Fruit fly (Drosophila melanogaster) whole organism: Measurements from ENCODE around the gene CG4911.
A peak's percentile ranks its signal among the peaks of the same experiment; 100 is the strongest.

Experiments used
- CG8478 ChIP-seq: fragments of >200 bp; optimal IDR thresholded peaks from 2 replicates; lab custom pipeline; 2018; ENCODE audit warnings: inconsistent platforms
- Dll ChIP-seq: fragments of >200 bp; optimal IDR thresholded peaks from 2 replicates; lab custom pipeline; 2017
- EcR ChIP-seq, 2 experiments: fragments of >200 bp; optimal IDR thresholded peaks; 2 replicates each; lab custom pipeline; 2017; ENCODE audit warnings: missing biosample characterization in 2 of 2, missing genetic modification characterization in 2 of 2, missing genetic modification reagents in 2 of 2
- pan ChIP-seq: fragments of >200 bp; optimal IDR thresholded peaks from 2 replicates; lab custom pipeline; 2017
- psq ChIP-seq: fragments of >200 bp; optimal IDR thresholded peaks from 2 replicates; lab custom pipeline; 2017
- usp ChIP-seq: fragments of >200 bp; optimal IDR thresholded peaks from 2 replicates; lab custom pipeline; 2017; ENCODE audit warnings: missing biosample characterization, missing genetic modification characterization, mixed read lengths

Gene CG4911

dm6 chr3L:9042200-9042988 is 30.1 kb downstream of the CG4911 start:
- TF ChIP-seq usp (GFP tag; lab: Kevin White, UChicago) (no peak), psq (lab: Kevin White, UChicago) (no peak), Dll (lab: Kevin White, UChicago) (no peak), pan (lab: Kevin White, UChicago) (no peak), CG8478 (lab: Kevin White, UChicago) (no peak), EcR (GFP tag; optimal IDR thresholded peaks at IDR 0.05; lab: Kevin White, UChicago) (no peak)

dm6 chr3L:9041042-9041477 is 31.5 kb downstream of the CG4911 start, which contains the start of gene Doc1:
Gene Doc1, plus strand, starts transcription at chr3L:9041375.
- TF ChIP-seq psq (lab: Kevin White, UChicago) (no peak), CG8478 (lab: Kevin White, UChicago) (no peak), EcR (GFP tag; optimal IDR thresholded peaks at IDR 0.05; lab: Kevin White, UChicago) (no peak), Dll (lab: Kevin White, UChicago) (peak; percentile 35)

dm6 chr3L:9039189-9039588 is 33.3 kb downstream of the CG4911 start:
- TF ChIP-seq EcR (GFP tag; optimal IDR thresholded peaks at IDR 0.05; lab: Kevin White, UChicago): no peak
- no peak for TF ChIP-seq Dll (lab: Kevin White, UChicago)
- TF ChIP-seq psq (lab: Kevin White, UChicago): no peak
- TF ChIP-seq usp (GFP tag; lab: Kevin White, UChicago): no peak
- no peak for TF ChIP-seq CG8478 (lab: Kevin White, UChicago)
- no peak for TF ChIP-seq pan (lab: Kevin White, UChicago)

dm6 chr3L:9037608-9038007 is 34.9 kb downstream of the CG4911 start:
- TF ChIP-seq CG8478 (lab: Kevin White, UChicago): no peak
- TF ChIP-seq EcR (GFP tag; optimal IDR thresholded peaks at IDR 0.05; lab: Kevin White, UChicago): no peak
- TF ChIP-seq pan (lab: Kevin White, UChicago): no peak
- no peak for TF ChIP-seq Dll (lab: Kevin White, UChicago)

DNA sequence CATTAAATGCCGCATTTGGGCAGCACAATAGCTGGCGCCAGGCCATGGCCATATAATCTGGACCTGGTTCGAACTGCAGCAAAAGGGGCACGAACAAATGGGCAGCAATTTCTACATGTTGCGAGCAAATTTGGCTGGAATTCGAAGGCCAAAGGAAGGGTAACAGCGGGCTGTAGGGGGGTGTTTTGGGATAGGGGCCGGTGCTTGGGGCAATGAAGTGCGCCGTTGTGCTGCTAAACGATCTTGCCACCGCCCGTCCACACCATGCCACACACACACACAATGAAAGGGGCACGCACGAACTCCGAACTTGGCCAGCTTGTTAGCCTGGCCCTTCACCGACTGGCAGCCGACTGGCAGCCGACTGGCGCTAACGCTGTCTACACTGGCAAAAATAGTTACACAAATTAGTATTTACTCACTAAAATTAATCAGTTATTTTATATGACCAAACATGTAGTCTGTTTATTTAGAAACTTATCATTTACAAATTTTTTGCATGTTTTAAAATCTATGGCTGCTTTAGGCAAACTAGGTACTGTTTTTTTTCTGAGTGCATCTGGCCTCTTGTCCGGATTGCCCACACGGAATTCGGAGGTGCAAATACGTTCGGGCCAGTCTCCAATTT is 38.4 kb downstream of the CG4911 start:
- TF ChIP-seq Dll (lab: Kevin White, UChicago): peak; percentile 67
- TF ChIP-seq usp (GFP tag; lab: Kevin White, UChicago): no peak

- TF ChIP-seq CG8478 (lab: Kevin White, UChicago) (no peak), usp (GFP tag; lab: Kevin White, UChicago) (no peak), EcR (GFP tag; optimal IDR thresholded peaks at IDR 0.05; lab: Kevin White, UChicago) (no peak), Dll (lab: Kevin White, UChicago) (no peak), pan (lab: Kevin White, UChicago) (no peak), psq (lab: Kevin White, UChicago) (no peak)
Measured at dm6 chr3L:9033537-9033936, 39.0 kb downstream of the CG4911 start.

dm6 chr3L:9032871-9033270 is 39.7 kb downstream of the CG4911 start:
- TF ChIP-seq psq (lab: Kevin White, UChicago) (no peak), EcR (GFP tag; optimal IDR thresholded peaks at IDR 0.05; lab: Kevin White, UChicago) (no peak), pan (lab: Kevin White, UChicago) (no peak), Dll (lab: Kevin White, UChicago) (no peak), usp (GFP tag; lab: Kevin White, UChicago) (no peak), CG8478 (lab: Kevin White, UChicago) (no peak)

DNA sequence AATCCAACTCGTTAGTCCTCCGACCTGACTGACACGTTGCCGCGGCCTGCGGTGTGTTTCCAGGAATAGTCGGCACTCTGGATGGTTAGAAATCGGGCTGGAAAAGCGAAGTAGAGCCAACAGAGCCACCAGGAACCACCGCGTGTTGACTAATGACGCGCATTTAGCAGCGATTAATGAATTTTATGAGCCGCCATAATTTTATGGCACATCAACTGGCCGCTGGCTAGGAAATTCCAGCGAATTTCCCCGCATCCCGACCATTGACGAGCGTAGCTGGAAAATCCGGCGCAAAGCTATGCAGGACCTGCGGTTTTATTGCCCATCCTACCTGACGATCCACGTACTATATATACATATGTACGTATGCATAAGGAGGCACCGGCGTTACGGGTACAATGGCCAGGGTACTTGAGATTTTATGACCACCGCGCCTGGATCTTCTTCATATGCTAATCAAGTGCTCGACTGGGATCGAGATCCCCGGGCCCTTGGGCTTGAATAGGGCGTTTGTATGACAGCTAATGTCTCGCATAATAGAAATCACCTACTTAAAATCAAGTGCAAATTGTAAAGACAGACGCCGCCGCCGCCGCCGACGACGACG is 43.2 kb downstream of the CG4911 start:
- TF ChIP-seq CG8478 (lab: Kevin White, UChicago) (no peak), pan (lab: Kevin White, UChicago) (no peak), Dll (lab: Kevin White, UChicago) (no peak), psq (lab: Kevin White, UChicago) (no peak), EcR (GFP tag; optimal IDR thresholded peaks at IDR 0.05; lab: Kevin White, UChicago) (no peak), usp (GFP tag; lab: Kevin White, UChicago) (no peak)

DNA sequence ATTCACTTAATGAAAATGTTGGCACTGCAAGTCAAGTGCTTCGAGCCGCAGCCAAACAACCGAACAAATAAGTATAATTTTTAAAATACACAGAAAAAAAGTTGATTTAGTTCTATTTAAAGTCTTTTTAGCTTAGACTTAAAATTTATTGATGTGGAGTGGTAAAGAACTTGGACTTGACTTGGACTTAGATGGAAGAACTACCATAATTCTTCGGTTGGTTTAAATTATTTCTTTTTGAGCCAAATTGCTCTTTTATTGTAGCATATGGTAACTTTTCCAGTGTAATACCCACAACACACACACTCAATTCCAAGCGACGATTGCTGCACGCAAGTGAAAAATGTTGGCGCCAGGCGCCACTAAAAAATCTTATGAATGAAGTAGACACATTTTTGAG is 44.5 kb downstream of the CG4911 start:
- TF ChIP-seq EcR (GFP tag; optimal IDR thresholded peaks at IDR 0.05; lab: Kevin White, UChicago): no peak
- no peak for TF ChIP-seq usp (GFP tag; lab: Kevin White, UChicago)
- TF ChIP-seq CG8478 (lab: Kevin White, UChicago): no peak
- TF ChIP-seq Dll (lab: Kevin White, UChicago): no peak
- no peak for TF ChIP-seq psq (lab: Kevin White, UChicago)
- TF ChIP-seq pan (lab: Kevin White, UChicago): no peak

DNA sequence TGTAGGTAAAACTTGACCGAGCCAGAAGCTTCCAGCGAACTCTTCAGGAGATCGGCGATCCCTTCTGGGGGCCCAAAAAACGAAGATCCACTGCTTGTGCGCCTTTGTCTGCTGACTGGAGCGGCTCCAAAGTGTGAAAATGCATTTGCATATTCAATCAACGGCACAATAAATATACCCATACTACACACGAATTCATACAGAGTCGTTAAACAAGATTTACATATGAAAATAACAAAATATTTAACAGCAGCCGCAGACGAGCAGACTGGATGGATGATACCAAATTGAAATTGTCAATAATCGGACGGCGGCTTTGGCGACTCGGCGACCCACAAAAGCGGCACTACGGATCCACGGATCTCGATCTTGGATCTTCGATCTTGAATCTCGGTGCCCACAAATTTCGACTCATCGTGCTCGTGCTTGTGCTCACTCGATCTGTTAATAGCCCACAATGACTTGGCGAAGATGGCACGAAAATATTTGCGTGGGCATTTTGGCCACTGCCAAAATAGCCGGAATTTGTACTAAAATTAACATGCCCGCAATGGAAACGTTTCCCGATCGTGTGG is 45.3 kb downstream of the CG4911 start:
- no peak for TF ChIP-seq CG8478 (lab: Kevin White, UChicago)
- no peak for TF ChIP-seq usp (GFP tag; lab: Kevin White, UChicago)
- no peak for TF ChIP-seq pan (lab: Kevin White, UChicago)
- no peak for TF ChIP-seq Dll (lab: Kevin White, UChicago)
- TF ChIP-seq EcR (GFP tag; optimal IDR thresholded peaks at IDR 0.05; lab: Kevin White, UChicago): no peak
- TF ChIP-seq psq (lab: Kevin White, UChicago): no peak

- TF ChIP-seq usp (GFP tag; lab: Kevin White, UChicago): no peak
- no peak for TF ChIP-seq CG8478 (lab: Kevin White, UChicago)
- no peak for TF ChIP-seq Dll (lab: Kevin White, UChicago)
- TF ChIP-seq psq (lab: Kevin White, UChicago): no peak
- no peak for TF ChIP-seq EcR (GFP tag; optimal IDR thresholded peaks at IDR 0.05; lab: Kevin White, UChicago)
- TF ChIP-seq pan (lab: Kevin White, UChicago): no peak
Measured at dm6 chr3L:9026568-9026967, 46.0 kb downstream of the CG4911 start.
